Worm (Caenorhabditis elegans): ENCODE data around the gene Y53C12A.10.

Gene Y53C12A.10

ce11 chrII:9713083-9713482 lies 8.4 kb upstream of the Y53C12A.10 start:
- TF ChIP-seq tab-1 (GFP tag; IDR thresholded peaks at IDR 0.05): peak; percentile 34; the same call in 1 of the 2 replicates
- TF ChIP-seq flt-1 (GFP tag; IDR thresholded peaks at IDR 0.05): no peak
- TF ChIP-seq ztf-23 (GFP tag; IDR thresholded peaks at IDR 0.05): no peak
- no peak for TF ChIP-seq med-1 (GFP tag; optimal IDR thresholded peaks at IDR 0.05; ENCODE audit: insufficient read depth)
- TF ChIP-seq cog-1 (tag; optimal IDR thresholded peaks at IDR 0.05): no peak
- no peak for TF ChIP-seq ztf-29 (GFP tag; IDR thresholded peaks at IDR 0.05)
- no peak for TF ChIP-seq ref-1 (GFP tag; conservative IDR thresholded peaks at IDR 0.05)

- TF ChIP-seq T22C8.4 (GFP tag; IDR thresholded peaks at IDR 0.05): no peak
- TF ChIP-seq klf-2 (GFP tag; conservative IDR thresholded peaks at IDR 0.05): no peak
- TF ChIP-seq tab-1 (GFP tag; IDR thresholded peaks at IDR 0.05): no peak
- TF ChIP-seq ztf-23 (GFP tag; IDR thresholded peaks at IDR 0.05): no peak
- TF ChIP-seq flt-1 (GFP tag; IDR thresholded peaks at IDR 0.05): no peak
- TF ChIP-seq med-1 (GFP tag; optimal IDR thresholded peaks at IDR 0.05; ENCODE audit: insufficient read depth): no peak
- no peak for TF ChIP-seq cog-1 (tag; optimal IDR thresholded peaks at IDR 0.05)
- no peak for TF ChIP-seq ztf-29 (GFP tag; IDR thresholded peaks at IDR 0.05)
These were observed 4.2 kb upstream of the Y53C12A.10 start, which contains the start of gene glt-5 for ce11 chrII:9708835-9709299. Gene glt-5 (minus strand): TSS chrII:9708885.

ce11 chrII:9706207-9706606 lies 1.6 kb upstream of the Y53C12A.10 start, which contains the start of gene Y53C12A.3:
Gene Y53C12A.3 (minus strand): TSS chrII:9706240.
- TF ChIP-seq med-1 (GFP tag; optimal IDR thresholded peaks at IDR 0.05; ENCODE audit: insufficient read depth): no peak
- TF ChIP-seq cog-1 (tag; optimal IDR thresholded peaks at IDR 0.05): peak; percentile 23
- no peak for TF ChIP-seq ref-1 (GFP tag; conservative IDR thresholded peaks at IDR 0.05)
- 0 out of 2 replicates have a peak, but pooled peaks have one; percentile 7 for TF ChIP-seq ztf-23 (GFP tag; IDR thresholded peaks at IDR 0.05)
- TF ChIP-seq T22C8.4 (GFP tag; IDR thresholded peaks at IDR 0.05): no peak

DNA sequence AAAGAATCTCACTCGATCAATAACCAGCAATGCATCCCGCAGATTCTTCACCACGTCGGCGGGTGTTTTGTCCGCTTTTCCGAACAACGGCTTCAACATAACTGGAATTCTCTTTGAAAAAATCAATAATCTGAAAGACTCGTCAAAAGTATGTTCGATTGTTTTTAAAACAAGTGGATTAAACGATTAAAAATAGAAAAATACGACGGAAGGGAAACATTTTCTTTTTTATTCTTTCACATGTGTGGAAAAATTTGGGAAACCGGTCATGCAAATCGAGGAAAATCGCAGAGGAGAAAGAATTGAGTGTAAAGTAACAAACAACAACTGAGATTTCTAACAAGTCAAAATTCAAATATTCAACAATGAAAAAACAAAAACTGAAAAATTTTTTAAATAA lies 1.0 kb downstream of the Y53C12A.10 start, which contains the start of gene mop-25.2:
TSS of gene mop-25.2 (minus strand) at position 101 of the 400 bp plus-strand sequence.
- no peak for TF ChIP-seq ztf-29 (GFP tag; IDR thresholded peaks at IDR 0.05)
- TF ChIP-seq med-1 (GFP tag; optimal IDR thresholded peaks at IDR 0.05; ENCODE audit: insufficient read depth): no peak
- no peak for TF ChIP-seq flt-1 (GFP tag; IDR thresholded peaks at IDR 0.05)
- TF ChIP-seq tab-1 (GFP tag; IDR thresholded peaks at IDR 0.05): no peak
- no peak for TF ChIP-seq klf-2 (GFP tag; conservative IDR thresholded peaks at IDR 0.05)
- TF ChIP-seq cog-1 (tag; optimal IDR thresholded peaks at IDR 0.05): no peak
- no peak for TF ChIP-seq ztf-23 (GFP tag; IDR thresholded peaks at IDR 0.05)
- TF ChIP-seq T22C8.4 (GFP tag; IDR thresholded peaks at IDR 0.05): no peak
- TF ChIP-seq ref-1 (GFP tag; conservative IDR thresholded peaks at IDR 0.05): no peak

DNA sequence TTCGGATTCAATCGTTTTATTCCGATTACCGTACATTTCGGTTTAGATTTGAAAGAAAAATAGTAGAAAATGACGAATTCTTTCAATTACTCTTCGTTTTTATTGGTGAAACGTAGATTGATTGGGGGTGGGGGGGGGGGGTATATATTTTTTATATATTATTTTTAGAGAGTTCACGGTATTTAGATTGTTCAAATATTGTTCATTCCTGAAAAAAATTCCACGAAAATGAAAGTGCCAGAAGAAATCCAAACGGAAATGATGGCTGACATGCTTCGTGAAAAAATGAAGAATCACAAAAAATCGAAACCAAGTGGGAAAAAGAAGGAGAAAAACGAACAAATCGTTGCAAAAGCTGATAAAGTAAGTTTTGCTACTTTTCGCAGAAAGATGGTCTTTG lies 4.3 kb downstream of the Y53C12A.10 start, which contains the start of the genes Y53C12A.8 and Y53C12A.7:
TSS of gene Y53C12A.8 (minus strand) at position 101 of the 400 bp plus-strand sequence.
TSS of gene Y53C12A.7 (plus strand) at position 181 of the 400 bp plus-strand sequence.
- no peak for TF ChIP-seq ztf-23 (GFP tag; IDR thresholded peaks at IDR 0.05)
- TF ChIP-seq klf-2 (GFP tag; conservative IDR thresholded peaks at IDR 0.05): no peak
- TF ChIP-seq med-1 (GFP tag; optimal IDR thresholded peaks at IDR 0.05; ENCODE audit: insufficient read depth): no peak
- no peak for TF ChIP-seq cog-1 (tag; optimal IDR thresholded peaks at IDR 0.05)
- TF ChIP-seq tab-1 (GFP tag; IDR thresholded peaks at IDR 0.05): no peak
- no peak for TF ChIP-seq T22C8.4 (GFP tag; IDR thresholded peaks at IDR 0.05)
- TF ChIP-seq ztf-29 (GFP tag; IDR thresholded peaks at IDR 0.05): no peak
- no peak for TF ChIP-seq flt-1 (GFP tag; IDR thresholded peaks at IDR 0.05)
- TF ChIP-seq ref-1 (GFP tag; conservative IDR thresholded peaks at IDR 0.05): no peak

DNA sequence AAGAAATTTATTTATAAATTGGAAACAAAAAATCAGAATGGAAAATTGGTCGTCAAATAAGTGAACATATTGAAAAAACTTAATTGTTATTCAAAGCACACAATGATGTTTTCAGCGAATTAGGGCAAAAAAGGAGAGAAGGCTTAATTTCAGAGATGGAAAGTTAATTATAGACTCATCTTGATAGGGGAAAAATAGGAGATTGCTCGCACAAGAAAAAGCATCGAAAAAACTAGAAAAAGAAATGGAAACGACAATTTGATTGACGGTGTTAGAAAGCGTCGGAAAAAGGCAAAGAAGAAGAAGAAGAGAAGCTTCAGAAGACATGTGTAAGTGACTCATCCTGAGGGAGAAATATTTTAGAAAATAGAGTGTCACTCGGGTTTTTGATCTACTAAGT lies 8.7 kb downstream of the Y53C12A.10 start:
- no peak for TF ChIP-seq ref-1 (GFP tag; conservative IDR thresholded peaks at IDR 0.05)
- TF ChIP-seq T22C8.4 (GFP tag; IDR thresholded peaks at IDR 0.05): no peak
- no peak for TF ChIP-seq klf-2 (GFP tag; conservative IDR thresholded peaks at IDR 0.05)
- TF ChIP-seq tab-1 (GFP tag; IDR thresholded peaks at IDR 0.05): no peak
- no peak for TF ChIP-seq med-1 (GFP tag; optimal IDR thresholded peaks at IDR 0.05; ENCODE audit: insufficient read depth)
- TF ChIP-seq ztf-29 (GFP tag; IDR thresholded peaks at IDR 0.05): no peak
- TF ChIP-seq flt-1 (GFP tag; IDR thresholded peaks at IDR 0.05): no peak
- TF ChIP-seq ztf-23 (GFP tag; IDR thresholded peaks at IDR 0.05): no peak
- no peak for TF ChIP-seq cog-1 (tag; optimal IDR thresholded peaks at IDR 0.05)

- no peak for TF ChIP-seq T22C8.4 (GFP tag; IDR thresholded peaks at IDR 0.05)
- TF ChIP-seq ref-1 (GFP tag; conservative IDR thresholded peaks at IDR 0.05): no peak
- TF ChIP-seq cog-1 (tag; optimal IDR thresholded peaks at IDR 0.05): no peak
- TF ChIP-seq med-1 (GFP tag; optimal IDR thresholded peaks at IDR 0.05; ENCODE audit: insufficient read depth): no peak
- no peak for TF ChIP-seq flt-1 (GFP tag; IDR thresholded peaks at IDR 0.05)
- TF ChIP-seq ztf-29 (GFP tag; IDR thresholded peaks at IDR 0.05): no peak
- TF ChIP-seq ztf-23 (GFP tag; IDR thresholded peaks at IDR 0.05): no peak
- TF ChIP-seq klf-2 (GFP tag; conservative IDR thresholded peaks at IDR 0.05): no peak
- TF ChIP-seq tab-1 (GFP tag; IDR thresholded peaks at IDR 0.05): no peak
These were observed 12.8 kb downstream of the Y53C12A.10 start, which contains the start of gene nlp-11 for ce11 chrII:9691839-9692238. Gene nlp-11 (minus strand): TSS chrII:9691939.

ce11 chrII:9690067-9690632 lies 14.5 kb downstream of the Y53C12A.10 start:
- TF ChIP-seq T22C8.4 (GFP tag; IDR thresholded peaks at IDR 0.05) (no peak), ztf-29 (GFP tag; IDR thresholded peaks at IDR 0.05) (no peak), tab-1 (GFP tag; IDR thresholded peaks at IDR 0.05) (no peak), ref-1 (GFP tag; conservative IDR thresholded peaks at IDR 0.05) (no peak), ztf-23 (GFP tag; IDR thresholded peaks at IDR 0.05) (no peak), cog-1 (tag; optimal IDR thresholded peaks at IDR 0.05) (no peak)

ce11 chrII:9686663-9687193 lies 17.9 kb downstream of the Y53C12A.10 start, which contains the start of gene ZK1320.9:
Gene ZK1320.9 (minus strand): TSS chrII:9686713.
- TF ChIP-seq flt-1 (GFP tag; IDR thresholded peaks at IDR 0.05) (no peak), ztf-29 (GFP tag; IDR thresholded peaks at IDR 0.05) (no peak), klf-2 (GFP tag; conservative IDR thresholded peaks at IDR 0.05) (no peak), ref-1 (GFP tag; conservative IDR thresholded peaks at IDR 0.05) (no peak), ztf-23 (GFP tag; IDR thresholded peaks at IDR 0.05) (no peak), tab-1 (GFP tag; IDR thresholded peaks at IDR 0.05) (no peak), T22C8.4 (GFP tag; IDR thresholded peaks at IDR 0.05) (no peak), cog-1 (tag; optimal IDR thresholded peaks at IDR 0.05) (no peak), med-1 (GFP tag; optimal IDR thresholded peaks at IDR 0.05; ENCODE audit: insufficient read depth) (no peak)

Measured in whole organism, midembryonic.